Worm (Caenorhabditis elegans) whole organism, L4 larva: ENCODE results near the gene Y47D3A.13.
A peak's percentile ranks its signal among the peaks of the same experiment; 100 is the strongest.

Source experiments
- D1046.2 ChIP-seq: fragments of 200-800 bp; sonication (Bioruptor generic); IDR thresholded peaks from 2 replicates; pipeline ENCODE4 v1.3.6; 2022; ENCODE audit warnings: missing genetic modification characterization, missing compliant biosample characterization
- F37D6.2 ChIP-seq: sonication (generic microtip); optimal IDR thresholded peaks from 2 replicates; lab custom pipeline; 2016; ENCODE audit warnings: mild to moderate bottlenecking, missing genetic modification characterization, missing compliant biosample characterization
- Y5F2A.4 ChIP-seq: fragments of 200-800 bp; sonication (Bioruptor generic); optimal IDR thresholded peaks from 2 replicates; lab custom pipeline; 2018; ENCODE audit warnings: mild to moderate bottlenecking, missing genetic modification characterization, missing compliant biosample characterization
- Y75B8A.6 ChIP-seq: fragments of 200-800 bp; sonication (Bioruptor generic); IDR thresholded peaks from 2 replicates; pipeline ENCODE4 v1.3.6; 2022; ENCODE audit warnings: missing genetic modification reagents, missing genetic modification characterization, missing compliant biosample characterization
- aha-1 ChIP-seq: fragments of 150-350 bp; peaks from one replicate; lab custom pipeline; 2014; ENCODE audit warnings: missing biosample characterization, missing genetic modification characterization
- aly-2 ChIP-seq: sonication (generic microtip); optimal IDR thresholded peaks from 2 replicates; lab custom pipeline; 2018; ENCODE audit warnings: missing biosample characterization, missing genetic modification characterization
- ceh-28 ChIP-seq: fragments of 150-350 bp; optimal IDR thresholded peaks from 2 replicates; lab custom pipeline; 2014; ENCODE audit warnings: missing biosample characterization, missing genetic modification reagents, missing genetic modification characterization
- ceh-32 ChIP-seq: sonication (generic microtip); optimal IDR thresholded peaks from 2 replicates; lab custom pipeline; 2016; ENCODE audit warnings: mild to moderate bottlenecking, missing genetic modification characterization, missing compliant biosample characterization; ENCODE audit not compliant: poor library complexity
- daf-12 ChIP-seq: fragments of 150-350 bp; optimal IDR thresholded peaks from 2 replicates; lab custom pipeline; 2014; ENCODE audit warnings: missing biosample characterization, missing genetic modification reagents, missing genetic modification characterization
- daf-19 ChIP-seq: fragments of 200-800 bp; sonication (Bioruptor generic); conservative IDR thresholded peaks from 2 replicates; pipeline ENCODE4 v1.3.6; 2022; ENCODE audit warnings: missing genetic modification characterization, missing compliant biosample characterization
- dmd-9 ChIP-seq: fragments of 200-800 bp; sonication (Bioruptor generic); IDR thresholded peaks from 2 replicates; pipeline ENCODE4 v1.3.6; 2022; ENCODE audit warnings: missing genetic modification reagents, missing genetic modification characterization, missing compliant biosample characterization
- dpl-1 ChIP-seq: fragments of 150-350 bp; optimal IDR thresholded peaks from 2 replicates; lab custom pipeline; 2014; ENCODE audit warnings: missing biosample characterization, missing genetic modification reagents, missing genetic modification characterization
- egl-27 ChIP-seq: sonication (generic microtip); optimal IDR thresholded peaks from 3 replicates; lab custom pipeline; 2017; ENCODE audit warnings: missing biosample characterization, missing genetic modification reagents, missing genetic modification characterization
- fkh-10 ChIP-seq: fragments of 150-350 bp; optimal IDR thresholded peaks from 2 replicates; lab custom pipeline; 2014; ENCODE audit warnings: missing biosample characterization, missing genetic modification reagents, missing genetic modification characterization
- hlh-30 ChIP-seq: sonication (generic microtip); optimal IDR thresholded peaks from 2 replicates; lab custom pipeline; 2017; ENCODE audit warnings: antibody characterized with exemption, mild to moderate bottlenecking, missing genetic modification characterization, missing compliant biosample characterization; ENCODE audit not compliant: insufficient read depth
- lin-1 ChIP-seq: fragments of 200-800 bp; sonication (Bioruptor generic); IDR thresholded peaks from 2 replicates; pipeline ENCODE4 v1.3.6; 2022; ENCODE audit warnings: missing genetic modification reagents, missing genetic modification characterization, missing compliant biosample characterization
- lin-38 ChIP-seq: fragments of 200-800 bp; sonication (Bioruptor generic); IDR thresholded peaks from 2 replicates; pipeline ENCODE4 v1.3.6; 2022; ENCODE audit warnings: missing genetic modification reagents, missing genetic modification characterization, missing compliant biosample characterization
- madf-5 ChIP-seq, 2 experiments: fragments of 200-800 bp; sonication (Bioruptor generic); IDR thresholded peaks; 2 replicates each; pipeline ENCODE4 v1.3.6; 2022; ENCODE audit warnings: missing compliant biosample characterization in 2 of 2, missing genetic modification characterization in 2 of 2
- madf-9 ChIP-seq: fragments of 200-800 bp; sonication (Bioruptor generic); conservative IDR thresholded peaks from 2 replicates; pipeline ENCODE4 v1.3.6; 2022; ENCODE audit warnings: missing genetic modification reagents, missing genetic modification characterization, missing compliant biosample characterization
- mdt-29 ChIP-seq: fragments of 200-800 bp; sonication (Bioruptor generic); IDR thresholded peaks from 2 replicates; pipeline ENCODE4 v1.3.6; 2022; ENCODE audit warnings: missing genetic modification reagents, missing genetic modification characterization, missing compliant biosample characterization
- mxl-2 ChIP-seq: fragments of 200-800 bp; sonication (Bioruptor generic); conservative IDR thresholded peaks from 2 replicates; pipeline ENCODE4 v1.3.6; 2022; ENCODE audit warnings: missing genetic modification reagents, missing genetic modification characterization, missing compliant biosample characterization
- nhr-48 ChIP-seq: sonication (generic microtip); optimal IDR thresholded peaks from 2 replicates; lab custom pipeline; 2016; ENCODE audit warnings: mild to moderate bottlenecking, missing genetic modification characterization, missing compliant biosample characterization
- nhr-6 ChIP-seq: fragments of 150-350 bp; optimal IDR thresholded peaks from 2 replicates; lab custom pipeline; 2014; ENCODE audit warnings: missing biosample characterization, missing genetic modification characterization
- skn-1 ChIP-seq: fragments of 150-350 bp; optimal IDR thresholded peaks from 2 replicates; lab custom pipeline; 2014; ENCODE audit warnings: missing biosample characterization, missing genetic modification characterization
- unc-62 ChIP-seq, 3 experiments: fragments of 150-350 bp in 1 of 3; sonication (generic microtip); optimal IDR thresholded peaks in 2 of 3; peaks in 1 of 3; 1 replicate in 1 of 3; 2 replicates in 2 of 3; lab custom pipeline; 2014 to 2017; ENCODE audit warnings: missing biosample characterization in 3 of 3, missing genetic modification characterization in 3 of 3, missing genetic modification reagents in 3 of 3, missing genotype in 1 of 3
- zfp-3 ChIP-seq: fragments of 200-800 bp; sonication (Bioruptor generic); conservative IDR thresholded peaks from 2 replicates; pipeline ENCODE4 v1.3.6; 2022; ENCODE audit warnings: missing genetic modification reagents, missing genetic modification characterization, missing compliant biosample characterization
- zip-2 ChIP-seq: fragments of 150-350 bp; optimal IDR thresholded peaks from 2 replicates; lab custom pipeline; 2014; ENCODE audit warnings: missing biosample characterization, missing genetic modification characterization

Gene Y47D3A.13

ce11 chrIII:11236788-11237187 is 12.9 kb upstream of the Y47D3A.13 start, which contains the start of the genes Y47D3A.14 and aakb-2 (continued):
- no peak for TF ChIP-seq aly-2

ce11 chrIII:11234742-11235141 is 10.8 kb upstream of the Y47D3A.13 start, which contains the start of gene Y47D3A.34:
TSS of gene Y47D3A.34 (minus strand) at chrIII:11234861.
- TF ChIP-seq madf-5 (GFP tag; IDR thresholded peaks at IDR 0.05; lab: Robert Waterston, UW) (no peak), fkh-10 (GFP tag; lab: Kevin White, UChicago) (peak; percentile 89)

ce11 chrIII:11231969-11232368 is 8.1 kb upstream of the Y47D3A.13 start, which contains the start of gene elo-8:
TSS of gene elo-8 (minus strand) at chrIII:11232069.
- TF ChIP-seq dmd-9 (GFP tag; lab: Robert Waterston, UW) (no peak), unc-62 (GFP tag; optimal IDR thresholded peaks at IDR 0.05 in 1 of 2; lab: Kevin White, UChicago) (peak in 1 of 2 experiments; percentile 2), unc-62 (tag; optimal IDR thresholded peaks at IDR 0.05; lab: Kevin White, UChicago) (no peak)
- TF ChIP-seq, all 104 proteins: peak for 1

- TF ChIP-seq lin-1 (no peak), ceh-28 (peak; percentile 69)
Measured at ce11 chrIII:11231408-11231807, 7.5 kb upstream of the Y47D3A.13 start.

- TF ChIP-seq aha-1 (tag; lab: Kevin White, UChicago) (peak; percentile 45), lin-38 (GFP tag; lab: Robert Waterston, UW) (no peak), ceh-28 (peak; percentile 78), daf-19 (no peak)
- TF ChIP-seq, all 104 proteins: peak for 2
Measured at ce11 chrIII:11230581-11230980, 6.7 kb upstream of the Y47D3A.13 start.

- no peak for TF ChIP-seq egl-27 (tag; lab: Kevin White, UChicago)
- no peak for TF ChIP-seq dpl-1 (GFP tag; lab: Kevin White, UChicago)
- no peak for TF ChIP-seq hlh-30 (tag; lab: Kevin White, UChicago)
- no peak for TF ChIP-seq F37D6.2
- no peak for TF ChIP-seq nhr-48
- TF ChIP-seq ceh-32 (tag; lab: Kevin White, UChicago), result no peak
- no peak for TF ChIP-seq zip-2 (tag; lab: Kevin White, UChicago)
- no peak for TF ChIP-seq zfp-3 (GFP tag; lab: Robert Waterston, UW)
- no peak for TF ChIP-seq daf-12 (tag; lab: Kevin White, UChicago)
- TF ChIP-seq Y75B8A.6 (GFP tag; lab: Robert Waterston, UW), result no peak
- TF ChIP-seq nhr-6 (tag; lab: Kevin White, UChicago), result no peak
Measured at ce11 chrIII:11227025-11227424, 3.1 kb upstream of the Y47D3A.13 start, which contains the start of gene tbx-37. TSS of gene tbx-37 (minus strand) at chrIII:11227125.

- TF ChIP-seq mdt-29 (GFP tag; lab: Robert Waterston, UW), result no peak
- TF ChIP-seq Y5F2A.4 (GFP tag; lab: Kevin White, UChicago), result no peak
- TF ChIP-seq ceh-28, result peak; percentile 99
- TF ChIP-seq, all 104 proteins: peak for 1
Measured at ce11 chrIII:11221583-11222191, 2.2 kb downstream of the Y47D3A.13 start.

ce11 chrIII:11218150-11218841 is 5.6 kb downstream of the Y47D3A.13 start, which contains the start of the genes tbx-34 and wht-8:
TSS of gene tbx-34 (minus strand) at chrIII:11218250.
TSS of gene wht-8 (plus strand) at chrIII:11218791.
- TF ChIP-seq skn-1, result no peak
- no peak for TF ChIP-seq D1046.2
- TF ChIP-seq mxl-2 (GFP tag; lab: Robert Waterston, UW), result no peak
- TF ChIP-seq daf-19, result no peak
- no peak for TF ChIP-seq madf-9
